Worm (Caenorhabditis elegans): ENCODE results near the gene ZK863.1.

- no peak for TF ChIP-seq zfh-2 (GFP tag; conservative IDR thresholded peaks at IDR 0.05)
- TF ChIP-seq pha-4 (tag; optimal IDR thresholded peaks at IDR 0.05), result no peak
- TF ChIP-seq nfyb-1 (GFP tag; IDR thresholded peaks at IDR 0.05), result no peak
- no peak for TF ChIP-seq attf-5 (GFP tag; optimal IDR thresholded peaks at IDR 0.05)
- TF ChIP-seq ztf-26 (tag; optimal IDR thresholded peaks at IDR 0.05), result no peak
- no peak for TF ChIP-seq snpc-1.1 (tag; optimal IDR thresholded peaks at IDR 0.05; ENCODE audit: insufficient read depth)
These were observed 17.2 kb downstream of the ZK863.1 start, which contains the start of gene C27A7.8 for ce11 chrV:12152857-12153256.

Data from whole organism, young adult.